Worm (Caenorhabditis elegans): ENCODE data around the gene clec-130.
"Not testable (repeated sequence)": the region's sequence is repeated elsewhere in the genome, so short reads cannot be mapped to it uniquely, and the experiment has no call there.

DNA sequence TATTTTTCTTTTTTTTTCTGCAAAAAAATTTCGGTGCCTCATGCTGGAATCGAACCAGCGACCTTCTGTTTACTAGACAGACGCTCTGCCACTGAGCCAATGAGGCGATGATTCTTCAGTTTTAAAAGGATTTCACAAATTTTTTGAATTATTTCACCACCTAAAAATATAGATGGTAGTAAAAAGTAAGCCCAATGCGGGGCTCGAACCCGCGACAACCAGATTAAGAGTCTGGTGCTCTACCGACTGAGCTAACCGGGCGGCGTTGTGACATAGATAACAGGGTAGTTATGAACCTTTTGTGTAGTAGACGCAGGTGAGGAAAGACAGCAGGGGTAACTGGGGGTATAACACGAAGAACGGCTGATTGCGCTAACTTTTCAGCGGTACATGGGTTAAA lies 5.8 kb upstream of the clec-130 start:
- not testable (repeated sequence) for TF ChIP-seq nhr-76 (tag; optimal IDR thresholded peaks at IDR 0.05); unc-62 (GFP tag; optimal IDR thresholded peaks at IDR 0.05); ces-1 (GFP tag; optimal IDR thresholded peaks at IDR 0.05); elt-1 (tag; optimal IDR thresholded peaks at IDR 0.05; ENCODE audit: borderline replicate concordance, insufficient read depth); ztf-11 (tag; optimal IDR thresholded peaks at IDR 0.05); blmp-1 (tag; optimal IDR thresholded peaks at IDR 0.05); snpc-4 (tag; optimal IDR thresholded peaks at IDR 0.05); pha-4 (tag; optimal IDR thresholded peaks at IDR 0.05); nhr-237 (tag; optimal IDR thresholded peaks at IDR 0.05); nhr-28 (tag; optimal IDR thresholded peaks at IDR 0.05); mab-5 (tag; optimal IDR thresholded peaks at IDR 0.05)
- TF ChIP-seq drap-1 (GFP tag; optimal IDR thresholded peaks at IDR 0.05): peak; percentile 52
- TF ChIP-seq lin-13 (tag; optimal IDR thresholded peaks at IDR 0.05): peak; percentile 8
- peak; percentile 4 for TF ChIP-seq mls-2 (tag; optimal IDR thresholded peaks at IDR 0.05)
